Worm (Caenorhabditis elegans) whole organism, L2 larva: Measurements from ENCODE around the gene srd-26.

Experiments used
- C34F6.9 ChIP-seq: fragments of 150-350 bp; optimal IDR thresholded peaks from 2 replicates; lab custom pipeline; 2014; ENCODE audit warnings: missing biosample characterization, missing genetic modification characterization
- F13H6.1 ChIP-seq: sonication (generic microtip); optimal IDR thresholded peaks from 2 replicates; lab custom pipeline; 2016; ENCODE audit warnings: missing genetic modification characterization, missing compliant biosample characterization
- R02D3.7 ChIP-seq: fragments of 150-350 bp; optimal IDR thresholded peaks from 2 replicates; lab custom pipeline; 2014; ENCODE audit warnings: missing biosample characterization, missing genetic modification characterization
- Y55F3AM.14 ChIP-seq: fragments of 200-800 bp; sonication (Bioruptor generic); optimal IDR thresholded peaks from 2 replicates; lab custom pipeline; 2018; ENCODE audit warnings: mild to moderate bottlenecking, missing genetic modification characterization, missing compliant biosample characterization
- ZK546.5 ChIP-seq: sonication (generic microtip); optimal IDR thresholded peaks from 2 replicates; lab custom pipeline; 2017; ENCODE audit warnings: missing biosample characterization, missing genetic modification characterization
- alr-1 ChIP-seq: fragments of 150-350 bp; optimal IDR thresholded peaks from 2 replicates; lab custom pipeline; 2014; ENCODE audit warnings: missing biosample characterization, missing genetic modification characterization
- aly-2 ChIP-seq: fragments of 150-350 bp; optimal IDR thresholded peaks from 2 replicates; lab custom pipeline; 2014; ENCODE audit warnings: missing biosample characterization, missing genetic modification characterization
- ama-1 ChIP-seq: fragments of 150-350 bp; optimal IDR thresholded peaks from 2 replicates; lab custom pipeline; 2018; ENCODE audit warnings: inconsistent platforms
- blmp-1 ChIP-seq: sonication (generic microtip); optimal IDR thresholded peaks from 2 replicates; lab custom pipeline; 2017; ENCODE audit warnings: missing genetic modification characterization, mild to moderate bottlenecking, missing compliant biosample characterization, antibody characterized with exemption, moderate library complexity; ENCODE audit not compliant: insufficient read depth
- ceh-16 ChIP-seq: fragments of 150-350 bp; optimal IDR thresholded peaks from 2 replicates; lab custom pipeline; 2014; ENCODE audit warnings: missing biosample characterization, missing genetic modification characterization
- ceh-82 ChIP-seq: fragments of 150-350 bp; optimal IDR thresholded peaks from 2 replicates; lab custom pipeline; 2014; ENCODE audit warnings: missing biosample characterization, missing genetic modification characterization
- crh-2 ChIP-seq: sonication (generic microtip); optimal IDR thresholded peaks from 2 replicates; lab custom pipeline; 2017; ENCODE audit warnings: missing biosample characterization, missing genetic modification characterization
- dmd-4 ChIP-seq: sonication (generic microtip); optimal IDR thresholded peaks from 2 replicates; lab custom pipeline; 2017; ENCODE audit warnings: missing biosample characterization, missing genetic modification characterization
- egl-27 ChIP-seq: sonication (generic microtip); optimal IDR thresholded peaks from 3 replicates; lab custom pipeline; 2017; ENCODE audit warnings: missing biosample characterization, missing genetic modification reagents, missing genetic modification characterization
- elt-1 ChIP-seq: fragments of 150-350 bp; optimal IDR thresholded peaks from 2 replicates; lab custom pipeline; 2014; ENCODE audit warnings: missing biosample characterization, missing genetic modification characterization
- elt-3 ChIP-seq: sonication (generic microtip); optimal IDR thresholded peaks from 2 replicates; lab custom pipeline; 2017; ENCODE audit warnings: missing biosample characterization, missing genetic modification characterization
- fos-1 ChIP-seq: fragments of 150-350 bp; optimal IDR thresholded peaks from 2 replicates; lab custom pipeline; 2014; ENCODE audit warnings: missing biosample characterization, missing genetic modification characterization
- gmeb-1 ChIP-seq: fragments of 150-350 bp; optimal IDR thresholded peaks from 2 replicates; lab custom pipeline; 2014; ENCODE audit warnings: missing biosample characterization, missing genetic modification characterization
- lin-11 ChIP-seq: fragments of 150-350 bp; sonication (generic microtip); optimal IDR thresholded peaks from 2 replicates; lab custom pipeline; 2014; ENCODE audit warnings: missing biosample characterization, missing genetic modification characterization, inconsistent platforms, mixed read lengths
- lin-13 ChIP-seq: fragments of 150-350 bp; optimal IDR thresholded peaks from 2 replicates; lab custom pipeline; 2014; ENCODE audit warnings: missing biosample characterization, missing genetic modification reagents, missing genetic modification characterization
- lin-39 ChIP-seq: fragments of 150-350 bp; optimal IDR thresholded peaks from 2 replicates; lab custom pipeline; 2014; ENCODE audit warnings: missing biosample characterization, missing genetic modification reagents, missing genetic modification characterization
- lsy-2 ChIP-seq, 2 experiments: fragments of 150-350 bp in 1 of 2; sonication (generic microtip) in 1 of 2; optimal IDR thresholded peaks; 2 replicates each; lab custom pipeline; 2014 to 2017; ENCODE audit warnings: missing biosample characterization in 2 of 2, missing genetic modification characterization in 2 of 2
- mab-5 ChIP-seq: fragments of 150-350 bp; optimal IDR thresholded peaks from 2 replicates; lab custom pipeline; 2014; ENCODE audit warnings: missing biosample characterization, missing genetic modification characterization
- mbf-1 ChIP-seq: sonication (generic microtip); optimal IDR thresholded peaks from 2 replicates; lab custom pipeline; 2017; ENCODE audit warnings: missing biosample characterization, missing genetic modification characterization
- mdl-1 ChIP-seq, 2 experiments: fragments of 150-350 bp in 1 of 2; sonication (generic microtip) in 1 of 2; optimal IDR thresholded peaks; 2 replicates each; lab custom pipeline; 2017; ENCODE audit warnings: missing biosample characterization in 2 of 2, missing genetic modification characterization in 2 of 2
- nhr-10 ChIP-seq: sonication (generic microtip); optimal IDR thresholded peaks from 2 replicates; lab custom pipeline; 2017; ENCODE audit warnings: missing biosample characterization, missing genetic modification characterization
- nhr-11 ChIP-seq: fragments of 150-350 bp; optimal IDR thresholded peaks from 2 replicates; lab custom pipeline; 2014; ENCODE audit warnings: missing biosample characterization, missing genetic modification characterization
- nhr-12 ChIP-seq: fragments of 150-350 bp; optimal IDR thresholded peaks from 2 replicates; lab custom pipeline; 2014; ENCODE audit warnings: missing biosample characterization, missing genetic modification characterization
- nhr-129 ChIP-seq: fragments of 150-350 bp; optimal IDR thresholded peaks from 2 replicates; lab custom pipeline; 2014; ENCODE audit warnings: missing biosample characterization, missing genetic modification characterization
- nhr-21 ChIP-seq: fragments of 150-350 bp; optimal IDR thresholded peaks from 2 replicates; lab custom pipeline; 2014; ENCODE audit warnings: missing biosample characterization, missing genetic modification characterization
- nhr-23 ChIP-seq: fragments of 150-350 bp; optimal IDR thresholded peaks from 2 replicates; lab custom pipeline; 2014; ENCODE audit warnings: missing biosample characterization, missing genetic modification reagents, missing genetic modification characterization
- nhr-237 ChIP-seq: fragments of 150-350 bp; optimal IDR thresholded peaks from 2 replicates; lab custom pipeline; 2014; ENCODE audit warnings: missing biosample characterization, missing genetic modification characterization
- nhr-25 ChIP-seq: fragments of 150-350 bp; sonication (generic microtip); optimal IDR thresholded peaks from 3 replicates; lab custom pipeline; 2014; ENCODE audit warnings: missing biosample characterization, missing genetic modification characterization
- nhr-6 ChIP-seq: fragments of 150-350 bp; optimal IDR thresholded peaks from 2 replicates; lab custom pipeline; 2014; ENCODE audit warnings: missing biosample characterization, missing genetic modification characterization
- nhr-77 ChIP-seq: fragments of 150-350 bp; optimal IDR thresholded peaks from 2 replicates; lab custom pipeline; 2014; ENCODE audit warnings: missing biosample characterization, missing genetic modification characterization
- peb-1 ChIP-seq: fragments of 150-350 bp; optimal IDR thresholded peaks from 2 replicates; lab custom pipeline; 2014; ENCODE audit warnings: missing biosample characterization, missing genetic modification characterization
- sem-4 ChIP-seq: fragments of 150-350 bp; optimal IDR thresholded peaks from 2 replicates; lab custom pipeline; 2014; ENCODE audit warnings: missing biosample characterization, missing genetic modification reagents, missing genetic modification characterization
- skn-1 ChIP-seq: sonication (generic microtip); optimal IDR thresholded peaks from 2 replicates; lab custom pipeline; 2017; ENCODE audit warnings: missing biosample characterization, missing genetic modification characterization
- sma-3 ChIP-seq: sonication (generic microtip); optimal IDR thresholded peaks from 2 replicates; lab custom pipeline; 2016; ENCODE audit warnings: missing genetic modification reagents, missing genetic modification characterization, missing compliant biosample characterization
- sma-9 ChIP-seq, 2 experiments: fragments of 150-350 bp in 1 of 2; sonication (generic microtip) in 1 of 2; optimal IDR thresholded peaks; 2 replicates each; lab custom pipeline; 2014 to 2016; ENCODE audit warnings: missing genetic modification characterization in 2 of 2, mild to moderate bottlenecking in 1 of 2, missing biosample characterization in 1 of 2, missing compliant biosample characterization in 1 of 2, missing genetic modification reagents in 1 of 2, moderate library complexity in 1 of 2
- snpc-4 ChIP-seq: fragments of 150-350 bp; optimal IDR thresholded peaks from 2 replicates; lab custom pipeline; 2014; ENCODE audit warnings: missing biosample characterization, missing genetic modification characterization
- unc-39 ChIP-seq: fragments of 150-350 bp; optimal IDR thresholded peaks from 2 replicates; lab custom pipeline; 2014; ENCODE audit warnings: missing biosample characterization, missing genetic modification characterization
- unc-55 ChIP-seq: fragments of 150-350 bp; sonication (generic microtip); optimal IDR thresholded peaks from 3 replicates; lab custom pipeline; 2014; ENCODE audit warnings: missing biosample characterization, missing genetic modification reagents, missing genetic modification characterization
- unc-62 ChIP-seq: fragments of 150-350 bp; optimal IDR thresholded peaks from 2 replicates; lab custom pipeline; 2014; ENCODE audit warnings: missing biosample characterization, missing genetic modification reagents, missing genetic modification characterization
- zag-1 ChIP-seq: fragments of 150-350 bp; optimal IDR thresholded peaks from 2 replicates; lab custom pipeline; 2014; ENCODE audit warnings: missing biosample characterization, missing genetic modification characterization
- ztf-1 ChIP-seq: fragments of 200-800 bp; sonication (Bioruptor generic); conservative IDR thresholded peaks from 2 replicates; pipeline ENCODE4 v1.3.6; 2022; ENCODE audit warnings: missing genetic modification characterization, missing compliant biosample characterization
- ztf-11 ChIP-seq: sonication (generic microtip); optimal IDR thresholded peaks from 2 replicates; lab custom pipeline; 2017; ENCODE audit warnings: missing biosample characterization, missing genetic modification characterization
- ztf-4 ChIP-seq: fragments of 150-350 bp; optimal IDR thresholded peaks from 2 replicates; lab custom pipeline; 2014; ENCODE audit warnings: missing biosample characterization, missing genetic modification characterization

The srd-26 gene

ce11 chrV:14192870-14193269, 30.1 kb upstream of the srd-26 start:
- no peak for TF ChIP-seq mdl-1 (tag; optimal IDR thresholded peaks at IDR 0.05; lab: Kevin White, UChicago)
- TF ChIP-seq unc-55 (GFP tag; lab: Kevin White, UChicago) = no peak
- no peak for TF ChIP-seq sma-9 (GFP tag; optimal IDR thresholded peaks at IDR 0.05; lab: Kevin White, UChicago)
- TF ChIP-seq sma-9 (tag; optimal IDR thresholded peaks at IDR 0.05; lab: Kevin White, UChicago) = no peak
- TF ChIP-seq mbf-1 (tag; lab: Kevin White, UChicago) = no peak
- no peak for TF ChIP-seq unc-62
- no peak for TF ChIP-seq unc-39 (tag; lab: Kevin White, UChicago)
- no peak for TF ChIP-seq R02D3.7
- TF ChIP-seq nhr-25 (tag; lab: Kevin White, UChicago) = no peak
- no peak for TF ChIP-seq nhr-12 (tag; lab: Kevin White, UChicago)
- no peak for TF ChIP-seq nhr-10 (tag; lab: Kevin White, UChicago)
- TF ChIP-seq aly-2 = no peak
- TF ChIP-seq C34F6.9 (tag; lab: Kevin White, UChicago) = no peak
- TF ChIP-seq nhr-11 (tag; lab: Kevin White, UChicago) = no peak
- TF ChIP-seq ceh-82 (tag; lab: Kevin White, UChicago) = no peak

ce11 chrV:14187104-14187503, 24.3 kb upstream of the srd-26 start:
- no peak for TF ChIP-seq nhr-12 (tag; lab: Kevin White, UChicago)
- no peak for TF ChIP-seq nhr-10 (tag; lab: Kevin White, UChicago)
- no peak for TF ChIP-seq nhr-129 (tag; lab: Kevin White, UChicago)
- TF ChIP-seq snpc-4 (tag; lab: Kevin White, UChicago) = no peak
- TF ChIP-seq sem-4 = no peak
- TF ChIP-seq, all 48 proteins: peak for 0

- TF ChIP-seq C34F6.9 (tag; lab: Kevin White, UChicago) (peak; percentile 86), sem-4 (peak; percentile 22), sma-9 (GFP tag; optimal IDR thresholded peaks at IDR 0.05; lab: Kevin White, UChicago) (peak; percentile 63), sma-9 (tag; optimal IDR thresholded peaks at IDR 0.05; lab: Kevin White, UChicago) (no peak), nhr-237 (no peak), mab-5 (tag; lab: Kevin White, UChicago) (no peak), nhr-11 (tag; lab: Kevin White, UChicago) (no peak), nhr-77 (tag; lab: Kevin White, UChicago) (no peak), aly-2 (no peak), egl-27 (tag; lab: Kevin White, UChicago) (peak; percentile 65), nhr-25 (tag; lab: Kevin White, UChicago) (peak; percentile 68), crh-2 (peak; percentile 64), mbf-1 (tag; lab: Kevin White, UChicago) (no peak), unc-39 (tag; lab: Kevin White, UChicago) (no peak), nhr-21 (tag; lab: Kevin White, UChicago) (no peak), ztf-11 (no peak), nhr-23 (tag; lab: Kevin White, UChicago) (no peak), gmeb-1 (tag; lab: Kevin White, UChicago) (peak; percentile 73), skn-1 (no peak), lsy-2 (tag; optimal IDR thresholded peaks at IDR 0.05; lab: Kevin White, UChicago) (peak; percentile 60 to 80), blmp-1 (tag; lab: Kevin White, UChicago) (no peak), alr-1 (tag; lab: Kevin White, UChicago) (no peak), lin-11 (tag; lab: Kevin White, UChicago) (no peak), elt-3 (tag; lab: Kevin White, UChicago) (no peak), elt-1 (tag; lab: Kevin White, UChicago) (no peak), unc-62 (no peak), R02D3.7 (no peak), lin-39 (tag; lab: Kevin White, UChicago) (no peak), lin-13 (peak; percentile 56), Y55F3AM.14 (no peak), nhr-12 (tag; lab: Kevin White, UChicago) (no peak), nhr-6 (tag; lab: Kevin White, UChicago) (no peak), ZK546.5 (tag; lab: Kevin White, UChicago) (no peak), nhr-129 (tag; lab: Kevin White, UChicago) (peak; percentile 60), snpc-4 (tag; lab: Kevin White, UChicago) (no peak), mdl-1 (tag; optimal IDR thresholded peaks at IDR 0.05; lab: Kevin White, UChicago) (no peak), ztf-4 (no peak), ztf-1 (no peak), ceh-16 (tag; lab: Kevin White, UChicago) (no peak), fos-1 (tag; lab: Kevin White, UChicago) (peak; percentile 30), F13H6.1 (tag; lab: Kevin White, UChicago) (peak; percentile 45), peb-1 (tag; lab: Kevin White, UChicago) (no peak), zag-1 (peak; percentile 42), sma-3 (GFP tag; lab: Kevin White, UChicago) (peak; percentile 51), ceh-82 (tag; lab: Kevin White, UChicago) (no peak), unc-55 (GFP tag; lab: Kevin White, UChicago) (peak; percentile 82), dmd-4 (tag; lab: Kevin White, UChicago) (no peak), ama-1 (lab: Kevin White, UChicago) (peak; percentile 25)
Measured at ce11 chrV:14185438-14185837, 22.6 kb upstream of the srd-26 start, which contains the start of the genes trm-1 and ints-2. trm-1 (minus strand) TSS chrV:14185612. ints-2 (plus strand) TSS chrV:14185686.
